Worm (Caenorhabditis elegans) whole organism, late embryonic: ENCODE results near the gene Y41D4B.11.

Experiments used
- C08G9.2 ChIP-seq: sonication (generic microtip); optimal IDR thresholded peaks from 2 replicates; lab custom pipeline; 2016; ENCODE audit warnings: mild to moderate bottlenecking, missing genetic modification characterization, moderate library complexity, missing compliant biosample characterization
- dve-1 ChIP-seq: sonication (generic microtip); optimal IDR thresholded peaks from 2 replicates; lab custom pipeline; 2017; ENCODE audit warnings: antibody characterized with exemption, mild to moderate bottlenecking, missing genetic modification characterization, missing compliant biosample characterization
- hlh-30 ChIP-seq: sonication (generic microtip); optimal IDR thresholded peaks from 2 replicates; lab custom pipeline; 2017; ENCODE audit warnings: antibody characterized with exemption, missing genetic modification characterization, missing compliant biosample characterization; ENCODE audit not compliant: insufficient read depth
- hlh-8 ChIP-seq: sonication (generic microtip); optimal IDR thresholded peaks from 2 replicates; lab custom pipeline; 2016; ENCODE audit warnings: missing genotype, missing genetic modification characterization, missing compliant biosample characterization
- pha-2 ChIP-seq: sonication (generic microtip); optimal IDR thresholded peaks from 2 replicates; lab custom pipeline; 2017; ENCODE audit warnings: mild to moderate bottlenecking, missing genetic modification characterization, missing compliant biosample characterization
- unc-55 ChIP-seq: sonication (generic microtip); optimal IDR thresholded peaks from 2 replicates; lab custom pipeline; 2017; ENCODE audit warnings: missing biosample characterization, missing genetic modification reagents, missing genetic modification characterization

- TF ChIP-seq C08G9.2 (no peak), unc-55 (GFP tag; lab: Kevin White, UChicago) (no peak), hlh-8 (tag; lab: Kevin White, UChicago) (no peak), hlh-30 (peak; percentile 36), dve-1 (no peak), pha-2 (no peak)
Observed at ce11 chrIV:1657069-1657468, 51.6 kb downstream of the Y41D4B.11 start.
